Worm (Caenorhabditis elegans) whole organism, L4/young adult: Measurements from ENCODE around the gene bath-2.

Source experiments
- W03F9.2 ChIP-seq: fragments of 150-350 bp; optimal IDR thresholded peaks from 2 replicates; lab custom pipeline; 2014; ENCODE audit warnings: missing biosample characterization, missing genetic modification characterization
- dao-5 ChIP-seq: sonication (generic microtip); optimal IDR thresholded peaks from 2 replicates; lab custom pipeline; 2016; ENCODE audit warnings: missing genotype, missing genetic modification characterization, moderate library complexity, missing compliant biosample characterization
- him-1 ChIP-seq: sonication (generic microtip); optimal IDR thresholded peaks from 2 replicates; lab custom pipeline; 2016; ENCODE audit warnings: missing genotype, missing genetic modification reagents, missing genetic modification characterization, missing compliant biosample characterization

DNA sequence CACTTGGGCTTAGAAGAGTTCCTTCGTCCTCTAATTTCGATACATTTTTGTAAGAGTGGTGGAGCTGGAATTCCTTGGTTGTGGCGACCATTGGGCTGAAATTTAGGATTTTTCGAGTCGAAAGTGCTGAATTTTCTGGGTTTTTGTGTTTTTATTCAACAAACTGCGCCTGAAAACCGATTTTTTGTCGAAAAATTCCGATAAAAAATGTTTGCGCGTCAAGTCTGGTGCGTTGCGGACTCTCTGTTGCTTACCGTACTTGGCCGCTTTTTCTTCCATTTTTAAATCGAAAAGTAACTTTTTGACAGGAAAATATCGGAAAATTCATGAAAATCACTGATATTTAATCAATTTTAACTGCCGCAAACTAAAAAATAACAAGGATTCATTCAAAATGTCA, 4.7 kb downstream of the bath-2 start, which contains the start of gene bath-4:
- no peak for TF ChIP-seq him-1 (tag; lab: Kevin White, UChicago)
- no peak for TF ChIP-seq dao-5 (tag; lab: Kevin White, UChicago)
- no peak for TF ChIP-seq W03F9.2 (tag; lab: Kevin White, UChicago)
